Fruit fly (Drosophila melanogaster): ENCODE data around the gene NPFR.

Gene NPFR

dm6 chr3R:6229055-6229841 is 42.1 kb downstream of the NPFR start (continued):
- TF ChIP-seq CG7372 (GFP tag; IDR thresholded peaks at IDR 0.05), result no peak
- peak; percentile 57 for TF ChIP-seq nmo (GFP tag; optimal IDR thresholded peaks at IDR 0.05)
- no peak for TF ChIP-seq CG11456 (GFP tag; IDR thresholded peaks at IDR 0.05)
- no peak for TF ChIP-seq CG4328 (GFP tag; optimal IDR thresholded peaks at IDR 0.05)
- TF ChIP-seq toy (GFP tag; IDR thresholded peaks at IDR 0.05), result no peak
- no peak for TF ChIP-seq jumu (GFP tag; optimal IDR thresholded peaks at IDR 0.05)
- TF ChIP-seq CG1529 (GFP tag; optimal IDR thresholded peaks at IDR 0.05), result peak; percentile 37
- TF ChIP-seq bowl (GFP tag; IDR thresholded peaks at IDR 0.05), result no peak
- TF ChIP-seq CG2712 (tag; optimal IDR thresholded peaks at IDR 0.05), result peak; percentile 39
- no peak for TF ChIP-seq slbo (GFP tag; IDR thresholded peaks at IDR 0.05)
- peak; percentile 38 for TF ChIP-seq CG2678 (tag; optimal IDR thresholded peaks at IDR 0.05)
- no peak for TF ChIP-seq nom (GFP tag; optimal IDR thresholded peaks at IDR 0.05)
- peak; percentile 22 for TF ChIP-seq grn (GFP tag; optimal IDR thresholded peaks at IDR 0.05)
- TF ChIP-seq odd (GFP tag; optimal IDR thresholded peaks at IDR 0.05), result no peak
- peak; percentile 25 for TF ChIP-seq CG17359 (tag; optimal IDR thresholded peaks at IDR 0.05)
- no peak for TF ChIP-seq MBD-R2 (GFP tag; IDR thresholded peaks at IDR 0.05)
- peak; percentile 8 for TF ChIP-seq CG14710 (tag; optimal IDR thresholded peaks at IDR 0.05)

dm6 chr3R:6230298-6230697 is 43.2 kb downstream of the NPFR start:
- TF ChIP-seq vvl (GFP tag; IDR thresholded peaks at IDR 0.05), result peak; percentile 20; the same call in 1 of the 2 replicates
- no peak for TF ChIP-seq CG12104 (GFP tag; optimal IDR thresholded peaks at IDR 0.05)
- TF ChIP-seq Blimp-1 (GFP tag; optimal IDR thresholded peaks at IDR 0.05), result peak; percentile 84
- no peak for TF ChIP-seq CG33557 (GFP tag; optimal IDR thresholded peaks at IDR 0.05)
- TF ChIP-seq sug (tag; optimal IDR thresholded peaks at IDR 0.05), result no peak
- TF ChIP-seq sd (tag; optimal IDR thresholded peaks at IDR 0.05), result peak; percentile 87
- TF ChIP-seq Awh (GFP tag; IDR thresholded peaks at IDR 0.05), result 0 out of 2 replicates have a peak, but pooled peaks have one; percentile 41
- TF ChIP-seq al (GFP tag; IDR thresholded peaks at IDR 0.05), result no peak
- peak; percentile 47 for TF ChIP-seq abd-A (tag; optimal IDR thresholded peaks at IDR 0.05)

dm6 chr3R:6231391-6231790 is 44.3 kb downstream of the NPFR start:
- no peak for TF ChIP-seq NFAT (GFP tag; IDR thresholded peaks at IDR 0.05)
- peak; percentile 36 for TF ChIP-seq oc (tag; optimal IDR thresholded peaks at IDR 0.05)
- TF ChIP-seq Awh (GFP tag; IDR thresholded peaks at IDR 0.05), result peak; percentile 91
- peak; percentile 97 for TF ChIP-seq Blimp-1 (GFP tag; optimal IDR thresholded peaks at IDR 0.05)
- no peak for TF ChIP-seq inv (GFP tag; IDR thresholded peaks at IDR 0.05; ENCODE audit: partially characterized antibody)
- peak; percentile 76 for TF ChIP-seq abd-A (tag; optimal IDR thresholded peaks at IDR 0.05)
- no peak for TF ChIP-seq al (GFP tag; IDR thresholded peaks at IDR 0.05)
- peak; percentile 47 for TF ChIP-seq sens (GFP tag)
- TF ChIP-seq pros (GFP tag; optimal IDR thresholded peaks at IDR 0.05), result peak; percentile 84

dm6 chr3R:6233104-6233503 is 46.0 kb downstream of the NPFR start:
- TF ChIP-seq CG17361 (GFP tag; IDR thresholded peaks at IDR 0.05) (0 out of 3 replicates have a peak, but pooled peaks have one; percentile 31), CG1603 (tag; optimal IDR thresholded peaks at IDR 0.05) (peak; percentile 32), NK7.1 (GFP tag; optimal IDR thresholded peaks at IDR 0.05) (no peak), Sox102F (GFP tag; optimal IDR thresholded peaks at IDR 0.05) (peak; percentile 52), lmd (GFP tag; IDR thresholded peaks at IDR 0.05) (no peak), phol (tag; optimal IDR thresholded peaks at IDR 0.05) (peak; percentile 44), Blimp-1 (GFP tag; optimal IDR thresholded peaks at IDR 0.05) (peak; percentile 6), eve (GFP tag; optimal IDR thresholded peaks at IDR 0.05) (peak in 1 of 2 experiments; percentile 66), unpg (GFP tag; optimal IDR thresholded peaks at IDR 0.05) (no peak), gem (tag; optimal IDR thresholded peaks at IDR 0.05) (peak; percentile 48), nerfin-1 (tag; optimal IDR thresholded peaks at IDR 0.05) (no peak), ATbp (GFP tag; optimal IDR thresholded peaks at IDR 0.05) (peak; percentile 9), dmrt99B (tag; optimal IDR thresholded peaks at IDR 0.05) (peak; percentile 63), CG31441 (GFP tag; IDR thresholded peaks at IDR 0.05) (peak; percentile 42; the same call in 1 of the 2 replicates), Med (GFP tag) (peak; percentile 43)

All from whole organism, embryonic.